Worm (Caenorhabditis elegans) whole organism, mixed stage, embryonic: ENCODE measurements around the gene Y41D4B.6.
"Not testable (repeated sequence)": the region's sequence is repeated elsewhere in the genome, so short reads cannot be mapped to it uniquely, and the experiment has no call there.

Experiments
- M03D4.4 ChIP-seq: sonication (generic microtip); optimal IDR thresholded peaks from 2 replicates; lab custom pipeline; 2017; ENCODE audit warnings: mild to moderate bottlenecking, missing genetic modification characterization, missing compliant biosample characterization
- bed-3 ChIP-seq: fragments of 200-800 bp; sonication (Bioruptor generic); optimal IDR thresholded peaks from 3 replicates; lab custom pipeline; 2018; ENCODE audit warnings: mild to moderate bottlenecking, missing genetic modification characterization, moderate library complexity, missing compliant biosample characterization
- blmp-1 ChIP-seq: fragments of 150-350 bp; optimal IDR thresholded peaks from 2 replicates; lab custom pipeline; 2014; ENCODE audit warnings: missing biosample characterization, missing genetic modification characterization
- ceh-39 ChIP-seq: fragments of 150-350 bp; optimal IDR thresholded peaks from 2 replicates; lab custom pipeline; 2014; ENCODE audit warnings: missing biosample characterization, missing genetic modification characterization
- ceh-43 ChIP-seq: fragments of 200-800 bp; sonication (Bioruptor generic); optimal IDR thresholded peaks from 2 replicates; lab custom pipeline; 2018; ENCODE audit warnings: mild to moderate bottlenecking, missing genetic modification characterization, moderate library complexity, missing compliant biosample characterization
- ces-1 ChIP-seq: fragments of 150-350 bp; optimal IDR thresholded peaks from 2 replicates; lab custom pipeline; 2014; ENCODE audit warnings: missing biosample characterization, missing genetic modification reagents, missing genetic modification characterization
- cnd-1 ChIP-seq: fragments of 200-800 bp; sonication (Bioruptor generic); optimal IDR thresholded peaks from 2 replicates; lab custom pipeline; 2018; ENCODE audit warnings: mild to moderate bottlenecking, missing genetic modification characterization, missing compliant biosample characterization
- drap-1 ChIP-seq: fragments of 200-800 bp; sonication (Bioruptor generic); optimal IDR thresholded peaks from 3 replicates; lab custom pipeline; 2018; ENCODE audit warnings: mild to moderate bottlenecking, missing genetic modification characterization, missing compliant biosample characterization
- elt-1 ChIP-seq: sonication (generic microtip); optimal IDR thresholded peaks from 2 replicates; lab custom pipeline; 2017; ENCODE audit warnings: missing genetic modification characterization, mild to moderate bottlenecking, missing compliant biosample characterization, antibody characterized with exemption, moderate library complexity, borderline replicate concordance; ENCODE audit not compliant: insufficient read depth
- elt-3 ChIP-seq: fragments of 150-350 bp; optimal IDR thresholded peaks from 2 replicates; lab custom pipeline; 2014; ENCODE audit warnings: missing biosample characterization, missing genetic modification characterization
- ham-2 ChIP-seq: fragments of 200-800 bp; sonication (Bioruptor generic); optimal IDR thresholded peaks from 2 replicates; lab custom pipeline; 2018; ENCODE audit warnings: mild to moderate bottlenecking, missing genetic modification characterization, missing compliant biosample characterization
- hlh-1 ChIP-seq: fragments of 150-350 bp; optimal IDR thresholded peaks from 2 replicates; lab custom pipeline; 2014; ENCODE audit warnings: missing biosample characterization, missing genetic modification reagents, missing genetic modification characterization
- lin-13 ChIP-seq: fragments of 150-350 bp; optimal IDR thresholded peaks from 2 replicates; lab custom pipeline; 2014; ENCODE audit warnings: missing biosample characterization, missing genetic modification characterization
- lin-32 ChIP-seq: fragments of 200-800 bp; sonication (Bioruptor generic); optimal IDR thresholded peaks from 2 replicates; lab custom pipeline; 2018; ENCODE audit warnings: mild to moderate bottlenecking, missing genetic modification characterization, missing compliant biosample characterization
- lsy-2 ChIP-seq: fragments of 150-350 bp; optimal IDR thresholded peaks from 2 replicates; lab custom pipeline; 2014; ENCODE audit warnings: missing biosample characterization, missing genetic modification characterization
- mab-5 ChIP-seq: fragments of 150-350 bp; optimal IDR thresholded peaks from 2 replicates; lab custom pipeline; 2014; ENCODE audit warnings: missing biosample characterization, missing genetic modification characterization
- mep-1 ChIP-seq: fragments of 150-350 bp; optimal IDR thresholded peaks from 2 replicates; lab custom pipeline; 2017; ENCODE audit warnings: missing biosample characterization, missing genetic modification reagents, missing genetic modification characterization, inconsistent platforms
- mls-2 ChIP-seq: sonication (generic microtip); optimal IDR thresholded peaks from 2 replicates; lab custom pipeline; 2016; ENCODE audit warnings: mild to moderate bottlenecking, missing genetic modification characterization, moderate library complexity, missing compliant biosample characterization
- nhr-12 ChIP-seq: fragments of 150-350 bp; optimal IDR thresholded peaks from 2 replicates; lab custom pipeline; 2014; ENCODE audit warnings: missing biosample characterization, missing genetic modification characterization
- nhr-2 ChIP-seq: fragments of 150-350 bp; optimal IDR thresholded peaks from 2 replicates; lab custom pipeline; 2014; ENCODE audit warnings: missing biosample characterization, missing genetic modification characterization
- nhr-237 ChIP-seq: fragments of 150-350 bp; optimal IDR thresholded peaks from 2 replicates; lab custom pipeline; 2014; ENCODE audit warnings: missing biosample characterization, missing genetic modification characterization
- nhr-28 ChIP-seq: fragments of 150-350 bp; optimal IDR thresholded peaks from 2 replicates; lab custom pipeline; 2014; ENCODE audit warnings: missing biosample characterization, missing genetic modification characterization
- sem-2 ChIP-seq: fragments of 200-800 bp; sonication (Bioruptor generic); optimal IDR thresholded peaks from 2 replicates; lab custom pipeline; 2018; ENCODE audit warnings: mild to moderate bottlenecking, missing genetic modification characterization, missing compliant biosample characterization
- snpc-4 ChIP-seq: fragments of 150-350 bp; optimal IDR thresholded peaks from 2 replicates; lab custom pipeline; 2014; ENCODE audit warnings: missing biosample characterization, missing genetic modification characterization
- sptf-1 ChIP-seq: sonication (generic microtip); optimal IDR thresholded peaks from 2 replicates; lab custom pipeline; 2017; ENCODE audit warnings: mild to moderate bottlenecking, missing genetic modification characterization, moderate library complexity, missing compliant biosample characterization
- unc-120 ChIP-seq: sonication (generic microtip); optimal IDR thresholded peaks from 2 replicates; lab custom pipeline; 2017; ENCODE audit warnings: missing genetic modification characterization, missing compliant biosample characterization; ENCODE audit not compliant: poor library complexity, severe bottlenecking
- unc-39 ChIP-seq: fragments of 150-350 bp; optimal IDR thresholded peaks from 2 replicates; lab custom pipeline; 2014; ENCODE audit warnings: missing biosample characterization, missing genetic modification characterization
- unc-62 ChIP-seq: fragments of 150-350 bp; optimal IDR thresholded peaks from 2 replicates; lab custom pipeline; 2014; ENCODE audit warnings: missing biosample characterization, missing genetic modification reagents, missing genetic modification characterization
- zip-8 ChIP-seq: fragments of 150-350 bp; optimal IDR thresholded peaks from 2 replicates; lab custom pipeline; 2014; ENCODE audit warnings: missing biosample characterization, missing genetic modification characterization
- ztf-11 ChIP-seq: fragments of 150-350 bp; optimal IDR thresholded peaks from 2 replicates; lab custom pipeline; 2014; ENCODE audit warnings: missing biosample characterization, missing genetic modification characterization

The Y41D4B.6 gene

DNA sequence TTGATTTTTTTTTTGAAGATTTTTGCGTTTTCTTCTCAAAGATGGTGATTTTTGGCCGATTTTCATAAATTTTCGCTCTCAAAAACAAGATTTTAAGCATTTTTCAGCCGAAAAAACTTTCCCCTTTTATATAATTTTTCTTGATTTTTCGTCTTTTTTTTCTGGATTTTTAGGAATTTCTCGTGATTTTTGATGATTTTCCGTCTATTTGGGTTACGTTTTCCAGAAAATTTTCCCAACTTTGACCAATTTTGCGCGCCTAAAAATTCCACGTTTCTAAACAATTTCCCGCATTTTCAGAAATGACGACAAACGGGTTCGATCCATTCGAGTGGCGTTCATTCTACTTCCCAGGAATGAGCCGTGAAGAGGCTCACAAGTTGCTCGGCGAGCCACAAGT, 36.5 kb upstream of the Y41D4B.6 start, which contains the start of gene ced-2:
Gene ced-2 (plus strand): TSS at position 301 of the 400 bp plus-strand sequence.
- TF ChIP-seq ham-2 (GFP tag; lab: Kevin White, UChicago), result no peak
- no peak for TF ChIP-seq lsy-2
- TF ChIP-seq nhr-237, result no peak
- TF ChIP-seq ceh-39 (tag; lab: Kevin White, UChicago), result no peak
- TF ChIP-seq unc-39 (tag; lab: Kevin White, UChicago), result no peak
- no peak for TF ChIP-seq nhr-12 (tag; lab: Kevin White, UChicago)
- TF ChIP-seq blmp-1 (tag; lab: Kevin White, UChicago), result no peak
- no peak for TF ChIP-seq mab-5
- no peak for TF ChIP-seq bed-3 (GFP tag; lab: Kevin White, UChicago)

DNA sequence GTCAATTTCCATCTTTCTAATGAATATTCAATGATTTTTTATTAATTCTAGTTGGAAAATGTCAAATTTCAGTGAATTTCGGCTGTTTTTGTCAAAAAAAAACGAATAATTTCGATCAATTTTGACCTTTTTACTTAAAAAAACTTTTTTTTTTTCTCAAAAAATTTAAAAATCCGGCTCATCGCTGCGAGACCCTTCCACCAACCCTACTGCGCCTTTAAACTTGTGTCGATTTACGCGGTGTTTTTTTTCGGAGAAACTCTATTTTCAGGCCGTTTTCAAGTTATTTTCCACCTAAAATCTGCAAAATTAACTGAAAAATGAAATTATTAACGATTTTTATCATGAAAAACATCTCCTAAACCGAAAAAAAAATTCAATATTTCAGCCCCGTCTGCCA, 32.8 kb upstream of the Y41D4B.6 start:
- TF ChIP-seq zip-8 (no peak), lin-32 (no peak), nhr-2 (tag; lab: Kevin White, UChicago) (no peak), sptf-1 (no peak), ham-2 (GFP tag; lab: Kevin White, UChicago) (no peak), snpc-4 (tag; lab: Kevin White, UChicago) (no peak), bed-3 (GFP tag; lab: Kevin White, UChicago) (no peak), nhr-12 (tag; lab: Kevin White, UChicago) (no peak), ceh-39 (tag; lab: Kevin White, UChicago) (no peak), drap-1 (no peak)

ce11 chrIV:1601357-1601756, 32.2 kb upstream of the Y41D4B.6 start, which contains the start of gene set-23:
TSS of gene set-23 (plus strand) at chrIV:1601657.
- TF ChIP-seq sem-2 (GFP tag; lab: Kevin White, UChicago) (no peak), bed-3 (GFP tag; lab: Kevin White, UChicago) (no peak), nhr-28 (tag; lab: Kevin White, UChicago) (no peak), ham-2 (GFP tag; lab: Kevin White, UChicago) (no peak), mab-5 (no peak), ceh-43 (GFP tag; lab: Kevin White, UChicago) (no peak), unc-120 (no peak), elt-3 (no peak), elt-1 (tag; lab: Kevin White, UChicago) (no peak), lsy-2 (no peak)

- no peak for TF ChIP-seq lin-32
- no peak for TF ChIP-seq unc-62 (GFP tag; lab: Kevin White, UChicago)
- TF ChIP-seq M03D4.4, result no peak
- TF ChIP-seq unc-120, result no peak
These were observed 30.5 kb upstream of the Y41D4B.6 start for ce11 chrIV:1602936-1603457.

DNA sequence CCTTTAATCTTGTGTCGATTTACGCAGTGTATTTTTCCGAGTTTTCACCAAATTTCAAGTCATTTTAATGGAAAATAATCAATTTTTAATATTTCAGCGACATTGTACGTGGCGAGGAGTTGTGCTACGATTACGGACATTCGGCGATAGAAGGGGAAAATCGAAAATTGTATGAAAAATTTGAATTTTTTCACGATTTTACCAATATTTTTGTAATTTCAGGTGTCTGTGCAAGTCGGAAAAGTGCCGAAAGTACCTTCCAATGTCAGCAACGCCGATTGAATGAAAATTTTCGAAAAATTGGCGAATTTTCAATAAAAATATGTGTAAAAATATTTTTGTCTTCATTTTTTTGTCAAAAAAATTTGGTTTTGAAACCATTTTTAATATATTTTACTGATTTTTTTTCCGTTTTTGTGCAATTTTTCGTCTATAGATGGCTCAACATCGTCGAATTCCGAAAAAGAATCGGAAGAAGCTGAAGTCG, 28.2 kb upstream of the Y41D4B.6 start, which contains the start of gene Y41D4B.11:
Gene Y41D4B.11 (plus strand): TSS at position 437 of the 487 bp plus-strand sequence.
- no peak for TF ChIP-seq snpc-4 (tag; lab: Kevin White, UChicago)
- no peak for TF ChIP-seq ces-1 (GFP tag; lab: Kevin White, UChicago)
- TF ChIP-seq nhr-237, result no peak
- no peak for TF ChIP-seq sptf-1
- TF ChIP-seq sem-2 (GFP tag; lab: Kevin White, UChicago), result no peak
- no peak for TF ChIP-seq cnd-1
- no peak for TF ChIP-seq nhr-12 (tag; lab: Kevin White, UChicago)
- TF ChIP-seq mep-1 (tag; lab: Kevin White, UChicago), result no peak
- TF ChIP-seq ham-2 (GFP tag; lab: Kevin White, UChicago), result no peak
- TF ChIP-seq ceh-43 (GFP tag; lab: Kevin White, UChicago), result no peak
- TF ChIP-seq hlh-1 (tag; lab: Kevin White, UChicago), result no peak
- TF ChIP-seq ztf-11, result no peak
- no peak for TF ChIP-seq mls-2 (tag; lab: Kevin White, UChicago)
- no peak for TF ChIP-seq unc-39 (tag; lab: Kevin White, UChicago)
- TF ChIP-seq nhr-2 (tag; lab: Kevin White, UChicago), result no peak
- TF ChIP-seq M03D4.4, result no peak
- TF ChIP-seq bed-3 (GFP tag; lab: Kevin White, UChicago), result no peak
- no peak for TF ChIP-seq unc-120
- TF ChIP-seq mab-5, result no peak
- no peak for TF ChIP-seq lin-13

ce11 chrIV:1609973-1610372, 23.6 kb upstream of the Y41D4B.6 start, which contains the start of gene dsl-3:
TSS of gene dsl-3 (plus strand) at chrIV:1610273.
- not testable (repeated sequence) for TF ChIP-seq snpc-4 (tag; lab: Kevin White, UChicago); ham-2 (GFP tag; lab: Kevin White, UChicago); mab-5
- TF ChIP-seq, all 35 proteins: peak for 0; not testable (repeated sequence) for 35
